Worm (Caenorhabditis elegans) whole organism, young adult: Measurements from ENCODE around the gene Y47D3A.34.

Source experiments
- B0336.3 ChIP-seq: fragments of 200-800 bp; sonication (Bioruptor generic); IDR thresholded peaks from 2 replicates; pipeline ENCODE4 v1.3.6; 2022; ENCODE audit warnings: missing genetic modification characterization, missing compliant biosample characterization
- C06A6.2 ChIP-seq: fragments of 200-800 bp; sonication (Bioruptor generic); conservative IDR thresholded peaks from 2 replicates; pipeline ENCODE4 v1.3.6; 2022; ENCODE audit warnings: missing genetic modification characterization, missing compliant biosample characterization
- C17E4.6 ChIP-seq: fragments of 200-800 bp; sonication (Bioruptor generic); IDR thresholded peaks from 2 replicates; pipeline ENCODE4 v1.3.6; 2022; ENCODE audit warnings: missing genetic modification reagents, missing genetic modification characterization, missing compliant biosample characterization
- F22D6.2 ChIP-seq: sonication (generic microtip); optimal IDR thresholded peaks from 2 replicates; lab custom pipeline; 2016; ENCODE audit warnings: mild to moderate bottlenecking, missing genetic modification characterization, missing compliant biosample characterization
- Y53F4B.3 ChIP-seq: fragments of 200-800 bp; sonication (Bioruptor generic); IDR thresholded peaks from 2 replicates; pipeline ENCODE4 v1.3.6; 2022; ENCODE audit warnings: missing genetic modification reagents, missing genetic modification characterization, missing compliant biosample characterization
- Y53G8AR.9 ChIP-seq: fragments of 200-800 bp; sonication (Bioruptor generic); conservative IDR thresholded peaks from 2 replicates; pipeline ENCODE4 v1.3.6; 2022; ENCODE audit warnings: missing genetic modification reagents, missing genetic modification characterization, missing compliant biosample characterization
- Y95B8A.8 ChIP-seq: fragments of 200-800 bp; sonication (Bioruptor generic); IDR thresholded peaks from 2 replicates; pipeline ENCODE4 v1.3.6; 2022; ENCODE audit warnings: missing genetic modification reagents, missing genetic modification characterization, missing compliant biosample characterization
- aptf-3 ChIP-seq: fragments of 200-800 bp; sonication (Bioruptor generic); IDR thresholded peaks from 2 replicates; pipeline ENCODE4 v1.3.6; 2022; ENCODE audit warnings: missing genetic modification characterization, missing compliant biosample characterization
- attf-5 ChIP-seq: fragments of 200-800 bp; sonication (Bioruptor generic); optimal IDR thresholded peaks from 2 replicates; lab custom pipeline; 2018; ENCODE audit warnings: mild to moderate bottlenecking, missing genetic modification characterization, missing compliant biosample characterization
- attf-6 ChIP-seq: fragments of 200-800 bp; sonication (Bioruptor generic); IDR thresholded peaks from 2 replicates; pipeline ENCODE4 v1.3.6; 2022; ENCODE audit warnings: missing genetic modification reagents, missing genetic modification characterization, missing compliant biosample characterization
- ceh-100 ChIP-seq: fragments of 200-800 bp; sonication (Bioruptor generic); IDR thresholded peaks from 2 replicates; pipeline ENCODE4 v1.3.6; 2022; ENCODE audit warnings: missing genetic modification reagents, missing genetic modification characterization, missing compliant biosample characterization
- chd-7 ChIP-seq: sonication (generic microtip); optimal IDR thresholded peaks from 2 replicates; lab custom pipeline; 2016; ENCODE audit warnings: mild to moderate bottlenecking, missing genetic modification characterization, moderate library complexity, missing compliant biosample characterization
- dox-1 ChIP-seq: fragments of 200-800 bp; sonication (Bioruptor generic); IDR thresholded peaks from 2 replicates; pipeline ENCODE4 v1.3.6; 2022; ENCODE audit warnings: missing genetic modification reagents, missing genetic modification characterization, missing compliant biosample characterization
- dpl-1 ChIP-seq: fragments of 150-350 bp; optimal IDR thresholded peaks from 2 replicates; lab custom pipeline; 2014; ENCODE audit warnings: missing biosample characterization, missing genetic modification reagents, missing genetic modification characterization
- egrh-3 ChIP-seq: fragments of 200-800 bp; sonication (Bioruptor generic); IDR thresholded peaks from 2 replicates; pipeline ENCODE4 v1.3.6; 2022; ENCODE audit warnings: missing genetic modification reagents, missing genetic modification characterization, missing compliant biosample characterization
- ekl-4 ChIP-seq: fragments of 200-800 bp; sonication (Bioruptor generic); IDR thresholded peaks from 2 replicates; pipeline ENCODE4 v1.3.6; 2022; ENCODE audit warnings: missing genetic modification reagents, missing genetic modification characterization, missing compliant biosample characterization
- ets-4 ChIP-seq: fragments of 200-800 bp; sonication (Bioruptor generic); optimal IDR thresholded peaks from 2 replicates; lab custom pipeline; 2018; ENCODE audit warnings: mild to moderate bottlenecking, missing genetic modification characterization, missing compliant biosample characterization
- fkh-3 ChIP-seq: sonication (generic microtip); optimal IDR thresholded peaks from 2 replicates; lab custom pipeline; 2016; ENCODE audit warnings: mild to moderate bottlenecking, missing genetic modification characterization, missing compliant biosample characterization
- him-1 ChIP-seq: sonication (generic microtip); optimal IDR thresholded peaks from 2 replicates; lab custom pipeline; 2016; ENCODE audit warnings: missing genotype, missing genetic modification reagents, missing genetic modification characterization, missing compliant biosample characterization
- hmg-1.2 ChIP-seq: fragments of 200-800 bp; sonication (Bioruptor generic); IDR thresholded peaks from 2 replicates; pipeline ENCODE4 v1.3.6; 2022; ENCODE audit warnings: missing genetic modification reagents, missing genetic modification characterization, missing compliant biosample characterization
- lin-26 ChIP-seq: fragments of 200-800 bp; sonication (Bioruptor generic); IDR thresholded peaks from 2 replicates; pipeline ENCODE4 v1.3.6; 2022; ENCODE audit warnings: missing genetic modification reagents, missing genetic modification characterization, missing compliant biosample characterization
- lsy-27 ChIP-seq: sonication (generic microtip); optimal IDR thresholded peaks from 2 replicates; lab custom pipeline; 2017; ENCODE audit warnings: missing genetic modification characterization, mild to moderate bottlenecking, missing compliant biosample characterization, antibody characterized with exemption, missing genotype, borderline replicate concordance; ENCODE audit not compliant: insufficient read depth
- madf-6 ChIP-seq: fragments of 200-800 bp; sonication (Bioruptor generic); IDR thresholded peaks from 2 replicates; pipeline ENCODE4 v1.3.6; 2022; ENCODE audit warnings: missing genetic modification reagents, missing genetic modification characterization, missing compliant biosample characterization
- mcd-1 ChIP-seq: fragments of 200-800 bp; sonication (Bioruptor generic); IDR thresholded peaks from 2 replicates; pipeline ENCODE4 v1.3.6; 2022; ENCODE audit warnings: missing genetic modification reagents, missing genetic modification characterization, missing compliant biosample characterization
- nhr-80 ChIP-seq: sonication (generic microtip); optimal IDR thresholded peaks from 2 replicates; lab custom pipeline; 2016; ENCODE audit warnings: missing genetic modification characterization, missing compliant biosample characterization
- pbrm-1 ChIP-seq: fragments of 200-800 bp; sonication (Bioruptor generic); IDR thresholded peaks from 2 replicates; pipeline ENCODE4 v1.3.6; 2022; ENCODE audit warnings: missing genetic modification reagents, missing genetic modification characterization, missing compliant biosample characterization
- rpc-1 ChIP-seq, 2 experiments: fragments of 150-350 bp in 1 of 2; sonication (generic microtip) in 1 of 2; optimal IDR thresholded peaks; 2 replicates each; lab custom pipeline; 2014 to 2018; ENCODE audit warnings: missing biosample characterization in 1 of 2, missing genetic modification characterization in 1 of 2, missing genetic modification reagents in 1 of 2, missing genotype in 1 of 2
- snpc-3.4 ChIP-seq: sonication (generic microtip); optimal IDR thresholded peaks from 2 replicates; lab custom pipeline; 2017; ENCODE audit warnings: missing genetic modification characterization, mild to moderate bottlenecking, missing compliant biosample characterization, antibody characterized with exemption, moderate library complexity, missing genotype, missing genetic modification reagents
- snpc-4 ChIP-seq, 5 experiments: fragments of 150-350 bp in 1 of 5; sonication (generic microtip) in 4 of 5; optimal IDR thresholded peaks; 2 replicates each; lab custom pipeline; 2014 to 2018; ENCODE audit warnings: missing genetic modification characterization in 5 of 5, missing biosample characterization in 3 of 5, antibody characterized with exemption in 2 of 5, mild to moderate bottlenecking in 2 of 5, missing compliant biosample characterization in 2 of 5, missing genotype in 2 of 5, moderate library complexity in 2 of 5, missing genetic modification reagents in 1 of 5
- tbp1 ChIP-seq: fragments of 200-800 bp; sonication (Bioruptor generic); optimal IDR thresholded peaks from 2 replicates; lab custom pipeline; 2018; ENCODE audit warnings: mild to moderate bottlenecking, missing genetic modification characterization, missing compliant biosample characterization
- zfh-2 ChIP-seq: fragments of 200-800 bp; sonication (Bioruptor generic); conservative IDR thresholded peaks from 2 replicates; pipeline ENCODE4 v1.3.6; 2022; ENCODE audit warnings: missing genetic modification reagents, missing genetic modification characterization, missing compliant biosample characterization
- ztf-18 ChIP-seq: sonication (generic microtip); optimal IDR thresholded peaks from 2 replicates; lab custom pipeline; 2016; ENCODE audit warnings: missing genotype, mild to moderate bottlenecking, missing genetic modification characterization, missing compliant biosample characterization
- ztf-26 ChIP-seq: sonication (generic microtip); optimal IDR thresholded peaks from 2 replicates; lab custom pipeline; 2017; ENCODE audit warnings: missing genetic modification characterization, missing compliant biosample characterization

Gene Y47D3A.34

DNA sequence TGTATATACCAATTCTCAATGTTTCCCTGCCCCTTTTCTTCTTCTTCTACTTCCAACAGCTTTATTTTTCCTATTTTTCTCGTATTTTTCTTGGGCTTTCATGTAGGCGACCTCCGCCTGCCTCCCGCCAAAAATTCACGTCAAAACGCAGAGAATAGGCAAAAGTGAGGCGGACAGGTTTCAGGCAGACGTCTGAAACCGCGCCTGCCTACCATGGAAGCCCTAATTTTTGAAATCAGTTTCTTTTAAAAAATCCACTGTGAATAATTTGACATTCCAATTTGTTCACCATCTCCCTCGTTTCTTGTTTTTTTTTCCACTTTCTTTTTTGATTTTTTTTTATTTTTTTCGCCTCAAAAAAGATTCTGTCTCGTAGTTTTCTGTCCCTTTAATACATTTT is 4.1 kb upstream of the Y47D3A.34 start:
- no peak for TF ChIP-seq aptf-3 (GFP tag; lab: Robert Waterston, UW)
- TF ChIP-seq ekl-4 = no peak
- TF ChIP-seq Y53G8AR.9 (GFP tag; lab: Robert Waterston, UW) = no peak
- TF ChIP-seq ets-4 (GFP tag; lab: Kevin White, UChicago) = no peak
- TF ChIP-seq Y95B8A.8 (GFP tag; lab: Robert Waterston, UW) = no peak
- TF ChIP-seq F22D6.2 = no peak
- TF ChIP-seq lin-26 (GFP tag; lab: Robert Waterston, UW) = peak; percentile 51; the same call in 1 of the 2 replicates

DNA sequence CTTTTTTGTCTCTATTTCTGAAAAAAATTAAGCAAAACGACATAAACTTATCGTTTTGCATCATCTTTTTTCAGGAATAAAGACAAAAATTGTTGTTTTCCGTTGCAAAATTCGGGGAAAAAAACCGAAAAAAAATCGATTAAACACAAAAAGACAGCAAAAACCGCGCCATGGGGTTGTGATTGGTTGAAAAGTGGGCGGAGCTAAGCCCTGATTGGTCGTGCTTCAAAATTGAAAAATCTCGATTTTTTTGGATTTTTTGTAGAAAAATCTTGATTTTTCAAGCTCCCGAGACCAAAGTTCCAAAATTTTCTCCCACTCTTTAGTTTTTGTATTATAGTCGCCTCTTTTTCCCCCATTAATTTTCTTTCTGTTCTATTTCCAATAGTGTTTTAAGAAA is 3.6 kb upstream of the Y47D3A.34 start:
- TF ChIP-seq ekl-4 = peak; percentile 40; the same call in 1 of the 2 replicates
- no peak for TF ChIP-seq mcd-1 (GFP tag; lab: Robert Waterston, UW)
- 0 out of 2 replicates have a peak, but pooled peaks have one; percentile 21 for TF ChIP-seq pbrm-1 (GFP tag; lab: Robert Waterston, UW)
- 0 out of 2 replicates have a peak, but pooled peaks have one; percentile 20 for TF ChIP-seq madf-6 (GFP tag; lab: Robert Waterston, UW)
- no peak for TF ChIP-seq dpl-1 (GFP tag; lab: Kevin White, UChicago)

DNA sequence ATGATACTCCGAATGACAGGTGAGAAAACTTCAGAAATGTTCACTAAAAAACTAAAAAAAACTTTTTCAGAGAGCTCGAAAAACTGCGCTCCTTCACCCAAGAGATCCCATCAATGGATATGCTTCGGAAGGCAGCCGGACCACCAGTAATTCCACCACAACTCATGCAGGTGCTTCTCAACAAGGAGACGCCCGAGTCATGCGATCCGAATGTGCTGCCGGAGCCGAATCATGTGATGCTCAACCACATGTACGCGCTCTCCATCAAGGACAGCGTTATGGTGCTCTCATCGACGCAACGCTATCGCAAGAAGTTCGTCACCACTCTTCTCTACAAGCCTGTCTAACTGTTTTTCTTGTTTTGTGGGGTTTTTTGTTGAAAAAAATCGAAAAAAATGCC is 3.1 kb upstream of the Y47D3A.34 start:
- TF ChIP-seq Y53F4B.3 (GFP tag; lab: Robert Waterston, UW) (no peak), chd-7 (no peak), Y95B8A.8 (GFP tag; lab: Robert Waterston, UW) (no peak)

DNA sequence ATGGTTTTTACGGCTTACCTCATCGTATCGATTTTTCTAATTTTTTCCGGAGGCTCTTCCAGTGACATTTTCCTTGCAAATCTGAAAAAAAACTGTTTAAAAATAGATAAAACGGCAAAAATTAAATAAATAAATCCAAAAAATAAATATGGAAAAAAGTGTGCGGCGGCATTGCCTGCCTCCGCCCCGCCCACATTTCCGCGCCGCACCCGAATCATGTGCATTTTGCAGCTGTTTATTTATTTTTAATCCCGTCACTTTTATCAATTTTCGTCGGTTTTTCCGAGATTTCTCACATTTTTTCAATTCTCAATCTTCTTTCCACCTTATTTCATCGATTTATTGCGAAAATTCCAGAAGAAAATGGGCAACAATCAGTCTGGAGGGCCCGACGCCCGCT is 2.1 kb upstream of the Y47D3A.34 start, which contains the start of the genes Y47D3A.14 and aakb-2:
Gene Y47D3A.14 (minus strand): TSS at position 81 of the 400 bp plus-strand sequence.
Gene aakb-2 (plus strand): TSS at position 356 of the 400 bp plus-strand sequence.
- TF ChIP-seq attf-6 (no peak), C17E4.6 (GFP tag; lab: Robert Waterston, UW) (no peak), lin-26 (GFP tag; lab: Robert Waterston, UW) (no peak), C06A6.2 (GFP tag; lab: Robert Waterston, UW) (no peak), zfh-2 (GFP tag; lab: Robert Waterston, UW) (peak; percentile 52), nhr-80 (tag; lab: Kevin White, UChicago) (peak; percentile 25), hmg-1.2 (GFP tag; lab: Robert Waterston, UW) (peak; percentile 13; the same call in 1 of the 2 replicates), ceh-100 (peak; percentile 55), dox-1 (peak; percentile 42; the same call in 1 of the 2 replicates), snpc-3.4 (peak; percentile 39), egrh-3 (GFP tag; lab: Robert Waterston, UW) (0 out of 2 replicates have a peak, but pooled peaks have one; percentile 5), mcd-1 (GFP tag; lab: Robert Waterston, UW) (peak; percentile 53), rpc-1 (optimal IDR thresholded peaks at IDR 0.05; lab: Kevin White, UChicago) (peak; percentile 19), rpc-1 (tag; optimal IDR thresholded peaks at IDR 0.05; lab: Kevin White, UChicago) (no peak), fkh-3 (no peak), ztf-26 (tag; lab: Kevin White, UChicago) (no peak), lsy-27 (tag; lab: Kevin White, UChicago) (no peak), him-1 (tag; lab: Kevin White, UChicago) (no peak), B0336.3 (GFP tag; lab: Robert Waterston, UW) (peak; percentile 33; the same call in 1 of the 2 replicates), ztf-18 (tag; lab: Kevin White, UChicago) (no peak), attf-5 (peak; percentile 73), tbp1 (GFP tag; lab: Kevin White, UChicago) (peak; percentile 9), snpc-4 (GFP tag; optimal IDR thresholded peaks at IDR 0.05; lab: Kevin White, UChicago) (no peak), snpc-4 (tag; optimal IDR thresholded peaks at IDR 0.05; lab: Kevin White, UChicago) (peak in 1 of 4 experiments; percentile 6)
